Worm (Caenorhabditis elegans) whole organism, young adult: Measurements from ENCODE around the gene EEED8.18.

Experiments used
- B0261.1 ChIP-seq: sonication (generic microtip); optimal IDR thresholded peaks from 2 replicates; lab custom pipeline; 2016; ENCODE audit warnings: mild to moderate bottlenecking, missing genetic modification characterization, moderate library complexity, missing compliant biosample characterization
- C06A6.2 ChIP-seq: fragments of 200-800 bp; sonication (Bioruptor generic); conservative IDR thresholded peaks from 2 replicates; pipeline ENCODE4 v1.3.6; 2022; ENCODE audit warnings: missing genetic modification characterization, missing compliant biosample characterization
- C17E4.6 ChIP-seq: fragments of 200-800 bp; sonication (Bioruptor generic); IDR thresholded peaks from 2 replicates; pipeline ENCODE4 v1.3.6; 2022; ENCODE audit warnings: missing genetic modification reagents, missing genetic modification characterization, missing compliant biosample characterization
- D2030.7 ChIP-seq: fragments of 200-800 bp; sonication (Bioruptor generic); IDR thresholded peaks from 2 replicates; pipeline ENCODE4 v1.3.6; 2022; ENCODE audit warnings: missing genetic modification reagents, missing genetic modification characterization, missing compliant biosample characterization
- F23B12.7 ChIP-seq: sonication (generic microtip); optimal IDR thresholded peaks from 2 replicates; lab custom pipeline; 2017; ENCODE audit warnings: missing genetic modification characterization, mild to moderate bottlenecking, missing compliant biosample characterization, antibody characterized with exemption, moderate library complexity; ENCODE audit not compliant: insufficient read depth
- F33H1.4 ChIP-seq: fragments of 200-800 bp; sonication (Bioruptor generic); IDR thresholded peaks from 2 replicates; pipeline ENCODE4 v1.3.6; 2022; ENCODE audit warnings: missing genetic modification reagents, missing genetic modification characterization, missing compliant biosample characterization
- F49E8.2 ChIP-seq: sonication (generic microtip); optimal IDR thresholded peaks from 3 replicates; lab custom pipeline; 2017; ENCODE audit warnings: missing genetic modification characterization, mild to moderate bottlenecking, missing compliant biosample characterization, antibody characterized with exemption, moderate library complexity; ENCODE audit not compliant: insufficient read depth
- F52B5.7 ChIP-seq: sonication (generic microtip); optimal IDR thresholded peaks from 2 replicates; lab custom pipeline; 2016; ENCODE audit warnings: mild to moderate bottlenecking, missing genetic modification characterization, missing compliant biosample characterization
- F57A8.1 ChIP-seq: fragments of 200-800 bp; sonication (Bioruptor generic); optimal IDR thresholded peaks from 2 replicates; lab custom pipeline; 2018; ENCODE audit warnings: mild to moderate bottlenecking, missing genetic modification characterization, moderate library complexity, missing compliant biosample characterization
- T07F8.4 ChIP-seq: sonication (generic microtip); optimal IDR thresholded peaks from 2 replicates; lab custom pipeline; 2016; ENCODE audit warnings: mild to moderate bottlenecking, missing genetic modification characterization, moderate library complexity, missing compliant biosample characterization
- T26A5.8 ChIP-seq: sonication (generic microtip); optimal IDR thresholded peaks from 2 replicates; lab custom pipeline; 2016; ENCODE audit warnings: missing genetic modification characterization, missing compliant biosample characterization
- Y56A3A.18 ChIP-seq: fragments of 200-800 bp; sonication (Bioruptor generic); IDR thresholded peaks from 2 replicates; pipeline ENCODE4 v1.3.6; 2022; ENCODE audit warnings: missing genetic modification reagents, missing genetic modification characterization, missing compliant biosample characterization
- Y79H2A.3 ChIP-seq: fragments of 200-800 bp; sonication (Bioruptor generic); conservative IDR thresholded peaks from 2 replicates; pipeline ENCODE4 v1.3.6; 2022; ENCODE audit warnings: missing genetic modification reagents, missing genetic modification characterization, missing compliant biosample characterization
- akir-1 ChIP-seq: fragments of 200-800 bp; sonication (Bioruptor generic); optimal IDR thresholded peaks from 2 replicates; lab custom pipeline; 2018; ENCODE audit warnings: mild to moderate bottlenecking, missing genetic modification characterization, moderate library complexity, missing compliant biosample characterization
- aptf-3 ChIP-seq: fragments of 200-800 bp; sonication (Bioruptor generic); IDR thresholded peaks from 2 replicates; pipeline ENCODE4 v1.3.6; 2022; ENCODE audit warnings: missing genetic modification characterization, missing compliant biosample characterization
- attf-3 ChIP-seq: fragments of 200-800 bp; sonication (Bioruptor generic); conservative IDR thresholded peaks from 2 replicates; pipeline ENCODE4 v1.3.6; 2022; ENCODE audit warnings: missing genetic modification reagents, missing genetic modification characterization, missing compliant biosample characterization
- attf-5 ChIP-seq: fragments of 200-800 bp; sonication (Bioruptor generic); optimal IDR thresholded peaks from 2 replicates; lab custom pipeline; 2018; ENCODE audit warnings: mild to moderate bottlenecking, missing genetic modification characterization, missing compliant biosample characterization
- ceh-40 ChIP-seq: fragments of 200-800 bp; sonication (Bioruptor generic); IDR thresholded peaks from 2 replicates; pipeline ENCODE4 v1.3.6; 2022; ENCODE audit warnings: missing genetic modification characterization, missing compliant biosample characterization
- chd-7 ChIP-seq: sonication (generic microtip); optimal IDR thresholded peaks from 2 replicates; lab custom pipeline; 2016; ENCODE audit warnings: mild to moderate bottlenecking, missing genetic modification characterization, moderate library complexity, missing compliant biosample characterization
- die-1 ChIP-seq: sonication (generic microtip); optimal IDR thresholded peaks from 2 replicates; lab custom pipeline; 2016; ENCODE audit warnings: missing genotype, mild to moderate bottlenecking, missing genetic modification characterization, missing compliant biosample characterization
- dpff-1 ChIP-seq: sonication (generic microtip); optimal IDR thresholded peaks from 2 replicates; lab custom pipeline; 2017; ENCODE audit warnings: mild to moderate bottlenecking, missing genetic modification characterization, missing compliant biosample characterization
- dpl-1 ChIP-seq: fragments of 150-350 bp; optimal IDR thresholded peaks from 2 replicates; lab custom pipeline; 2014; ENCODE audit warnings: missing biosample characterization, missing genetic modification reagents, missing genetic modification characterization
- gei-17 ChIP-seq: fragments of 200-800 bp; sonication (Bioruptor generic); optimal IDR thresholded peaks from 2 replicates; lab custom pipeline; 2018; ENCODE audit warnings: mild to moderate bottlenecking, missing genetic modification characterization, missing compliant biosample characterization
- him-1 ChIP-seq: sonication (generic microtip); optimal IDR thresholded peaks from 2 replicates; lab custom pipeline; 2016; ENCODE audit warnings: missing genotype, missing genetic modification reagents, missing genetic modification characterization, missing compliant biosample characterization
- hlh-26 ChIP-seq: fragments of 200-800 bp; sonication (Bioruptor generic); conservative IDR thresholded peaks from 2 replicates; pipeline ENCODE4 v1.3.6; 2022; ENCODE audit warnings: missing genetic modification reagents, missing genetic modification characterization, missing compliant biosample characterization
- hmg-20 ChIP-seq: fragments of 200-800 bp; sonication (Bioruptor generic); IDR thresholded peaks from 2 replicates; pipeline ENCODE4 v1.3.6; 2022; ENCODE audit warnings: missing genetic modification reagents, missing genetic modification characterization, missing compliant biosample characterization
- lag-1 ChIP-seq: fragments of 200-800 bp; sonication (Bioruptor generic); IDR thresholded peaks from 2 replicates; pipeline ENCODE4 v1.3.6; 2022; ENCODE audit warnings: missing genetic modification reagents, missing genetic modification characterization, missing compliant biosample characterization
- lsl-1 ChIP-seq: fragments of 200-800 bp; sonication (Bioruptor generic); optimal IDR thresholded peaks from 2 replicates; lab custom pipeline; 2018; ENCODE audit warnings: mild to moderate bottlenecking, missing genetic modification characterization, moderate library complexity, missing compliant biosample characterization
- madf-10 ChIP-seq: sonication (generic microtip); optimal IDR thresholded peaks from 2 replicates; lab custom pipeline; 2016; ENCODE audit warnings: mild to moderate bottlenecking, missing genetic modification characterization, missing compliant biosample characterization
- madf-8 ChIP-seq: fragments of 200-800 bp; sonication (Bioruptor generic); conservative IDR thresholded peaks from 2 replicates; pipeline ENCODE4 v1.3.6; 2022; ENCODE audit warnings: missing genetic modification reagents, missing genetic modification characterization, missing compliant biosample characterization
- mel-28 ChIP-seq: sonication (generic microtip); optimal IDR thresholded peaks from 2 replicates; lab custom pipeline; 2016; ENCODE audit warnings: borderline replicate concordance, mild to moderate bottlenecking, missing genetic modification characterization, missing compliant biosample characterization
- mes-4 ChIP-seq: sonication (generic microtip); optimal IDR thresholded peaks from 2 replicates; lab custom pipeline; 2016; ENCODE audit warnings: missing genotype, missing genetic modification characterization, missing compliant biosample characterization
- nfya-1 ChIP-seq: sonication (generic microtip); optimal IDR thresholded peaks from 2 replicates; lab custom pipeline; 2017; ENCODE audit warnings: antibody characterized with exemption, missing compliant biosample characterization, missing genetic modification characterization, borderline replicate concordance; ENCODE audit not compliant: insufficient read depth
- nfya-2 ChIP-seq: fragments of 200-800 bp; sonication (Bioruptor generic); IDR thresholded peaks from 2 replicates; pipeline ENCODE4 v1.3.6; 2022; ENCODE audit warnings: missing genetic modification reagents, missing genetic modification characterization, missing compliant biosample characterization
- nfyb-1 ChIP-seq: fragments of 200-800 bp; sonication (Bioruptor generic); IDR thresholded peaks from 2 replicates; pipeline ENCODE4 v1.3.6; 2022; ENCODE audit warnings: missing genetic modification reagents, missing genetic modification characterization, missing compliant biosample characterization
- nhr-27 ChIP-seq: fragments of 200-800 bp; sonication (Bioruptor generic); optimal IDR thresholded peaks from 2 replicates; lab custom pipeline; 2018; ENCODE audit warnings: mild to moderate bottlenecking, missing genetic modification characterization, moderate library complexity, missing compliant biosample characterization
- pha-4 ChIP-seq: fragments of 150-350 bp; sonication (generic microtip); optimal IDR thresholded peaks from 2 replicates; lab custom pipeline; 2014; ENCODE audit warnings: missing biosample characterization, missing genetic modification reagents, missing genetic modification characterization
- rcor-1 ChIP-seq: fragments of 200-800 bp; sonication (Bioruptor generic); IDR thresholded peaks from 2 replicates; pipeline ENCODE4 v1.3.6; 2022; ENCODE audit warnings: missing genetic modification reagents, missing genetic modification characterization, missing compliant biosample characterization
- rec-8 ChIP-seq, 2 experiments: sonication (generic microtip); optimal IDR thresholded peaks; 2 replicates each; lab custom pipeline; 2016; ENCODE audit warnings: mild to moderate bottlenecking in 2 of 2, missing genetic modification characterization in 2 of 2, missing genetic modification reagents in 2 of 2, missing genotype in 2 of 2, missing biosample characterization in 1 of 2, missing compliant biosample characterization in 1 of 2, moderate library complexity in 1 of 2
- snpc-1.3 ChIP-seq: sonication (generic microtip); optimal IDR thresholded peaks from 2 replicates; lab custom pipeline; 2017; ENCODE audit warnings: missing genetic modification characterization, mild to moderate bottlenecking, missing compliant biosample characterization, antibody characterized with exemption, moderate library complexity, missing genotype, missing genetic modification reagents; ENCODE audit not compliant: insufficient read depth
- snpc-3.4 ChIP-seq: sonication (generic microtip); optimal IDR thresholded peaks from 2 replicates; lab custom pipeline; 2017; ENCODE audit warnings: missing genetic modification characterization, mild to moderate bottlenecking, missing compliant biosample characterization, antibody characterized with exemption, moderate library complexity, missing genotype, missing genetic modification reagents
- sptf-2 ChIP-seq: fragments of 200-800 bp; sonication (Bioruptor generic); optimal IDR thresholded peaks from 2 replicates; lab custom pipeline; 2018; ENCODE audit warnings: mild to moderate bottlenecking, missing genetic modification characterization, missing compliant biosample characterization
- tbp1 ChIP-seq: fragments of 200-800 bp; sonication (Bioruptor generic); optimal IDR thresholded peaks from 2 replicates; lab custom pipeline; 2018; ENCODE audit warnings: mild to moderate bottlenecking, missing genetic modification characterization, missing compliant biosample characterization
- xnd-1 ChIP-seq: sonication (generic microtip); optimal IDR thresholded peaks from 2 replicates; lab custom pipeline; 2016; ENCODE audit warnings: missing genotype, missing genetic modification reagents, missing genetic modification characterization, missing compliant biosample characterization
- zfh-2 ChIP-seq: fragments of 200-800 bp; sonication (Bioruptor generic); conservative IDR thresholded peaks from 2 replicates; pipeline ENCODE4 v1.3.6; 2022; ENCODE audit warnings: missing genetic modification reagents, missing genetic modification characterization, missing compliant biosample characterization
- ztf-25 ChIP-seq: fragments of 200-800 bp; sonication (Bioruptor generic); IDR thresholded peaks from 2 replicates; pipeline ENCODE4 v1.3.6; 2022; ENCODE audit warnings: missing genetic modification reagents, missing genetic modification characterization, missing compliant biosample characterization
- ztf-26 ChIP-seq: sonication (generic microtip); optimal IDR thresholded peaks from 2 replicates; lab custom pipeline; 2017; ENCODE audit warnings: missing genetic modification characterization, missing compliant biosample characterization

Gene EEED8.18

ce11 chrII:5455650-5456355 lies 43.4 kb upstream of the EEED8.18 start, which contains the start of gene daz-1 (continued):
- no peak for TF ChIP-seq rec-8 (tag; optimal IDR thresholded peaks at IDR 0.05; lab: Kevin White, UChicago)
- TF ChIP-seq pha-4 (tag; lab: Kevin White, UChicago) = no peak
- TF ChIP-seq lsl-1 (GFP tag; lab: Kevin White, UChicago) = peak; percentile 93
- TF ChIP-seq T26A5.8 (tag; lab: Kevin White, UChicago) = no peak
- no peak for TF ChIP-seq ceh-40 (GFP tag; lab: Robert Waterston, UW)
- TF ChIP-seq tbp1 (GFP tag; lab: Kevin White, UChicago) = no peak
- no peak for TF ChIP-seq gei-17 (GFP tag; lab: Kevin White, UChicago)
- TF ChIP-seq nfya-2 (GFP tag; lab: Robert Waterston, UW) = no peak
- TF ChIP-seq xnd-1 = peak; percentile 68
- no peak for TF ChIP-seq chd-7 (tag; lab: Kevin White, UChicago)
- TF ChIP-seq zfh-2 (GFP tag; lab: Robert Waterston, UW) = no peak
- TF ChIP-seq Y79H2A.3 (GFP tag; lab: Robert Waterston, UW) = no peak
- TF ChIP-seq attf-3 (GFP tag; lab: Robert Waterston, UW) = no peak
- TF ChIP-seq B0261.1 (tag; lab: Kevin White, UChicago) = no peak
- no peak for TF ChIP-seq ztf-26
- peak; percentile 76 for TF ChIP-seq snpc-1.3 (tag; lab: Kevin White, UChicago)
- no peak for TF ChIP-seq F52B5.7 (tag; lab: Kevin White, UChicago)
- no peak for TF ChIP-seq attf-5
- no peak for TF ChIP-seq dpff-1 (tag; lab: Kevin White, UChicago)
- TF ChIP-seq nhr-27 (tag; lab: Kevin White, UChicago) = no peak
- TF ChIP-seq F49E8.2 (tag; lab: Kevin White, UChicago) = peak; percentile 40
- TF ChIP-seq hlh-26 (GFP tag; lab: Robert Waterston, UW) = no peak
- TF ChIP-seq madf-8 (GFP tag; lab: Robert Waterston, UW) = peak; percentile 68
- TF ChIP-seq lag-1 = no peak
- TF ChIP-seq F23B12.7 (tag; lab: Kevin White, UChicago) = peak; percentile 3
- no peak for TF ChIP-seq mel-28 (tag; lab: Kevin White, UChicago)
- no peak for TF ChIP-seq akir-1 (GFP tag; lab: Kevin White, UChicago)
- peak; percentile 70 for TF ChIP-seq F33H1.4 (GFP tag; lab: Robert Waterston, UW)
- TF ChIP-seq C17E4.6 = no peak
- TF ChIP-seq die-1 (tag; lab: Kevin White, UChicago) = no peak
- peak; percentile 41 for TF ChIP-seq snpc-3.4 (tag; lab: Kevin White, UChicago)
- TF ChIP-seq nfya-1 (tag; lab: Kevin White, UChicago) = no peak
- no peak for TF ChIP-seq madf-10 (tag; lab: Kevin White, UChicago)
- TF ChIP-seq F57A8.1 (GFP tag; lab: Kevin White, UChicago) = no peak
- no peak for TF ChIP-seq aptf-3 (GFP tag; lab: Robert Waterston, UW)
- TF ChIP-seq him-1 (tag; lab: Kevin White, UChicago) = peak; percentile 53
- TF ChIP-seq dpl-1 = peak; percentile 81
- no peak for TF ChIP-seq Y56A3A.18 (GFP tag; lab: Robert Waterston, UW)
- no peak for TF ChIP-seq ztf-25
- no peak for TF ChIP-seq mes-4 (tag; lab: Kevin White, UChicago)
- peak; percentile 44 for TF ChIP-seq D2030.7 (GFP tag; lab: Robert Waterston, UW)
- TF ChIP-seq hmg-20 = no peak
- no peak for TF ChIP-seq C06A6.2 (GFP tag; lab: Robert Waterston, UW)
- TF ChIP-seq rcor-1 (GFP tag; lab: Robert Waterston, UW) = peak; percentile 46; the same call in 1 of the 2 replicates
- no peak for TF ChIP-seq T07F8.4 (tag; lab: Kevin White, UChicago)
- no peak for TF ChIP-seq sptf-2
- no peak for TF ChIP-seq nfyb-1 (GFP tag; lab: Robert Waterston, UW)
